Worm (Caenorhabditis elegans): Measurements from ENCODE around the gene Y62H9A.16.

DNA sequence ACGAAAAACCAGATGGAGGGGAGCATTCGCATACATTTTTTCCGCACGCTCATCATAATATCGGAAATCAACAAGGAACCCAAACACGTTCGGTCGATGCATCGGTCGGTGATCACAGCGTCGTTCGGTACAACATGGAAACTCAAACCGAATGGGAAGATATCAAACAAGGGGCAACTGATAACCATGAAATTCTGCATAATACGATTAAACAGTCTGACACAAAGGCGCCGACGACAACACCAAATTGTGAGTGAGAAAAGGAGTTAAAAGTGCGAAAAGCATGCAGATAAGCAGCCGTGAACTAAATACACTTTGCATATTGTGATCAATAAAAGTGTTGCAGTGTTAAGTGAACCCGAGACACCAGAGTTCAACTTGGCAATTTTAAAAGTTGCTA is 7.1 kb downstream of the Y62H9A.16 start:
- TF ChIP-seq him-1 (tag; optimal IDR thresholded peaks at IDR 0.05) = no peak
- no peak for TF ChIP-seq W03F9.2 (tag; optimal IDR thresholded peaks at IDR 0.05)
- no peak for TF ChIP-seq dao-5 (tag; optimal IDR thresholded peaks at IDR 0.05)

All from whole organism, L4/young adult.